Worm (Caenorhabditis elegans): ENCODE results near the gene athp-3.

Gene athp-3

DNA sequence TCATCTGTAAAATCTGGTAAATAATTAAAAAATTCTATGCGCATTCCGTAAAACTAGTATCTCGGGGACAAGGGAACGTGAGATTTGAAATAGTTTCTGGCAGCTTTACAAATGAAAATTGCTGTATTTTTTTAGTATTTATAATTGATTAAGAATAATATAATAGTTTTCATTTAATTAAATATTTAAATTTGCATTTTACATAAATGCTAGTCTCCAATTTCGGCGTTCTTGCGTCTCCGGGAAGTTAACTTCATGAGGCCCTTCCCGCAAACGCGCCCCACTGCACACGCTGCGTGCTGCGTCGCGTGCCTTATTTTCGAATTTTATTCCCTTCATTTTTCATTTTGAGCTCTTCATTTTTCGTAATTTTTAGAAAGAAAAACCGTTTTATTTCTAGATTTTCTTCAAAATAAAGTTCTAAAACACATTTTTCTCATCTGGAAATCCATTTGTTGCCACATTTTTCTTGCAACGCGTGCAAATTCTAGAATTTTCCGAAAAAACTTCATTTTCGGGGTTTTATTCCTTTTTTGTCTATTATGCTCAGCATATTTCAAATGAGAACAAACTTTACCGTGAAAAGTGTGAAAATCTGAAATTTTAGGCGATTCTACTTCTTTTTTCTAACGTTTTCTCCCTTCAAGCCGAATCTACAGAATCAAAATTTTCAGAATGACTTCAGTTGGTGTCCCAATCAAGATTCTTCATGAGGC lies 39.4 kb upstream of the athp-3 start, which contains the start of the genes snx-13 and snr-1 (continued):
- TF ChIP-seq lin-26 (GFP tag; IDR thresholded peaks at IDR 0.05), result no peak
- no peak for TF ChIP-seq ztf-3 (GFP tag; optimal IDR thresholded peaks at IDR 0.05)
- TF ChIP-seq hmg-1.2 (GFP tag; IDR thresholded peaks at IDR 0.05), result peak; percentile 52; the same call in 1 of the 2 replicates
- TF ChIP-seq cebp-1 (GFP tag; IDR thresholded peaks at IDR 0.05), result peak; percentile 43; the same call in 1 of the 2 replicates
- peak; percentile 67 for TF ChIP-seq cebp-1 (tag; optimal IDR thresholded peaks at IDR 0.05)
- TF ChIP-seq ceh-100 (GFP tag; IDR thresholded peaks at IDR 0.05), result peak; percentile 99
- TF ChIP-seq lin-54 (GFP tag; optimal IDR thresholded peaks at IDR 0.05), result peak; percentile 83
- TF ChIP-seq K11D2.4 (GFP tag; IDR thresholded peaks at IDR 0.05), result no peak; the same call in 1 of the 2 replicates
- TF ChIP-seq ccch-3 (GFP tag; optimal IDR thresholded peaks at IDR 0.05), result peak; percentile 72
- peak; percentile 54 for TF ChIP-seq madf-6 (GFP tag; IDR thresholded peaks at IDR 0.05)
- TF ChIP-seq gei-17 (GFP tag; optimal IDR thresholded peaks at IDR 0.05), result no peak
- TF ChIP-seq die-1 (tag; optimal IDR thresholded peaks at IDR 0.05), result no peak
- no peak for TF ChIP-seq C17E4.6 (GFP tag; IDR thresholded peaks at IDR 0.05)
- no peak for TF ChIP-seq atf-7 (tag; optimal IDR thresholded peaks at IDR 0.05)
- TF ChIP-seq Y95B8A.8 (GFP tag; IDR thresholded peaks at IDR 0.05), result peak; percentile 63; the same call in 1 of the 2 replicates
- no peak for TF ChIP-seq F37B4.10 (GFP tag; IDR thresholded peaks at IDR 0.05)
- no peak for TF ChIP-seq fkh-3 (tag; optimal IDR thresholded peaks at IDR 0.05)
- TF ChIP-seq hrde-1 (tag; optimal IDR thresholded peaks at IDR 0.05; ENCODE audit: borderline replicate concordance), result peak; percentile 42
- TF ChIP-seq K12H6.12 (tag; optimal IDR thresholded peaks at IDR 0.05), result peak; percentile 86
- peak; percentile 85 for TF ChIP-seq unc-130 (GFP tag; optimal IDR thresholded peaks at IDR 0.05)
- TF ChIP-seq hsf-1 (GFP tag; IDR thresholded peaks at IDR 0.05), result no peak
- no peak for TF ChIP-seq bed-1 (GFP tag; IDR thresholded peaks at IDR 0.05)
- TF ChIP-seq Y53F4B.3 (GFP tag; IDR thresholded peaks at IDR 0.05), result no peak
- peak; percentile 99 for TF ChIP-seq madf-3 (GFP tag; IDR thresholded peaks at IDR 0.05)
- peak; percentile 18 for TF ChIP-seq F23B12.7 (tag; optimal IDR thresholded peaks at IDR 0.05; ENCODE audit: insufficient read depth)
- no peak for TF ChIP-seq ceh-79 (tag; optimal IDR thresholded peaks at IDR 0.05)
- TF ChIP-seq egl-18 (GFP tag; IDR thresholded peaks at IDR 0.05), result no peak
- no peak for TF ChIP-seq T26A5.8 (tag; optimal IDR thresholded peaks at IDR 0.05)
- peak; percentile 80 for TF ChIP-seq lir-1 (GFP tag; conservative IDR thresholded peaks at IDR 0.05)
- TF ChIP-seq lag-1 (GFP tag; IDR thresholded peaks at IDR 0.05), result no peak
- peak; percentile 34 for TF ChIP-seq tlf-1 (GFP tag; optimal IDR thresholded peaks at IDR 0.05)
- TF ChIP-seq ets-4 (GFP tag; optimal IDR thresholded peaks at IDR 0.05), result no peak
- TF ChIP-seq C06A6.2 (GFP tag; conservative IDR thresholded peaks at IDR 0.05), result no peak
- TF ChIP-seq aptf-3 (GFP tag; IDR thresholded peaks at IDR 0.05), result no peak
- TF ChIP-seq nhr-27 (tag; optimal IDR thresholded peaks at IDR 0.05), result no peak
- TF ChIP-seq F49E8.2 (tag; optimal IDR thresholded peaks at IDR 0.05; ENCODE audit: insufficient read depth), result peak; percentile 64
- TF ChIP-seq B0261.1 (tag; optimal IDR thresholded peaks at IDR 0.05), result peak; percentile 20
- no peak for TF ChIP-seq zfh-2 (GFP tag; conservative IDR thresholded peaks at IDR 0.05)
- no peak for TF ChIP-seq rpc-1 (optimal IDR thresholded peaks at IDR 0.05)
- no peak for TF ChIP-seq rpc-1 (tag; optimal IDR thresholded peaks at IDR 0.05)
- TF ChIP-seq madf-8 (GFP tag; conservative IDR thresholded peaks at IDR 0.05), result no peak
- peak; percentile 68; the same call in 1 of the 2 replicates for TF ChIP-seq ekl-4 (GFP tag; IDR thresholded peaks at IDR 0.05)
- peak; percentile 82; the same call in 1 of the 2 replicates for TF ChIP-seq Y79H2A.3 (GFP tag; conservative IDR thresholded peaks at IDR 0.05)
- no peak for TF ChIP-seq him-1 (tag; optimal IDR thresholded peaks at IDR 0.05)
- peak; percentile 50; the same call in 1 of the 2 replicates for TF ChIP-seq egrh-3 (GFP tag; IDR thresholded peaks at IDR 0.05)
- TF ChIP-seq D2030.7 (GFP tag; IDR thresholded peaks at IDR 0.05), result peak; percentile 91
- no peak for TF ChIP-seq Y56A3A.18 (GFP tag; IDR thresholded peaks at IDR 0.05)
- TF ChIP-seq sea-2 (GFP tag; IDR thresholded peaks at IDR 0.05), result no peak
